Worm (Caenorhabditis elegans) whole organism, young adult: ENCODE measurements around the gene prk-1.

Experiments
- B0336.3 ChIP-seq: fragments of 200-800 bp; sonication (Bioruptor generic); IDR thresholded peaks from 2 replicates; pipeline ENCODE4 v1.3.6; 2022; ENCODE audit warnings: missing genetic modification characterization, missing compliant biosample characterization
- F23B12.7 ChIP-seq: sonication (generic microtip); optimal IDR thresholded peaks from 2 replicates; lab custom pipeline; 2017; ENCODE audit warnings: missing genetic modification characterization, mild to moderate bottlenecking, missing compliant biosample characterization, antibody characterized with exemption, moderate library complexity; ENCODE audit not compliant: insufficient read depth
- F37B4.10 ChIP-seq: fragments of 200-800 bp; sonication (Bioruptor generic); IDR thresholded peaks from 2 replicates; pipeline ENCODE4 v1.3.6; 2022; ENCODE audit warnings: missing genetic modification characterization, missing compliant biosample characterization
- F39B2.1 ChIP-seq: fragments of 200-800 bp; sonication (Bioruptor generic); IDR thresholded peaks from 2 replicates; pipeline ENCODE4 v1.3.6; 2022; ENCODE audit warnings: missing genetic modification reagents, missing genetic modification characterization, missing compliant biosample characterization
- F49E8.2 ChIP-seq: sonication (generic microtip); optimal IDR thresholded peaks from 3 replicates; lab custom pipeline; 2017; ENCODE audit warnings: missing genetic modification characterization, mild to moderate bottlenecking, missing compliant biosample characterization, antibody characterized with exemption, moderate library complexity; ENCODE audit not compliant: insufficient read depth
- F55B11.4 ChIP-seq: sonication (generic microtip); optimal IDR thresholded peaks from 2 replicates; lab custom pipeline; 2016; ENCODE audit warnings: missing compliant biosample characterization, missing genetic modification characterization, borderline replicate concordance; ENCODE audit not compliant: insufficient read depth
- T26A5.8 ChIP-seq: sonication (generic microtip); optimal IDR thresholded peaks from 2 replicates; lab custom pipeline; 2016; ENCODE audit warnings: missing genetic modification characterization, missing compliant biosample characterization
- Y53F4B.3 ChIP-seq: fragments of 200-800 bp; sonication (Bioruptor generic); IDR thresholded peaks from 2 replicates; pipeline ENCODE4 v1.3.6; 2022; ENCODE audit warnings: missing genetic modification reagents, missing genetic modification characterization, missing compliant biosample characterization
- ama-1 ChIP-seq, 3 experiments: fragments of 150-350 bp in 1 of 3; sonication (generic microtip) in 2 of 3; optimal IDR thresholded peaks; 2 replicates each; lab custom pipeline; 2014 to 2018; ENCODE audit warnings: missing biosample characterization in 2 of 3, missing genetic modification characterization in 2 of 3, missing genetic modification reagents in 2 of 3
- bed-1 ChIP-seq: fragments of 200-800 bp; sonication (Bioruptor generic); IDR thresholded peaks from 2 replicates; pipeline ENCODE4 v1.3.6; 2022; ENCODE audit warnings: missing genetic modification reagents, missing genetic modification characterization, missing compliant biosample characterization
- ccch-3 ChIP-seq: fragments of 200-800 bp; sonication (Bioruptor generic); optimal IDR thresholded peaks from 2 replicates; lab custom pipeline; 2018; ENCODE audit warnings: mild to moderate bottlenecking, missing genetic modification characterization, missing compliant biosample characterization
- cebp-1 ChIP-seq, 2 experiments: fragments of 200-800 bp in 1 of 2; sonication (Bioruptor generic) in 1 of 2; sonication (generic microtip) in 1 of 2; IDR thresholded peaks in 1 of 2; optimal IDR thresholded peaks in 1 of 2; 2 replicates each; pipeline versions ENCODE4 v1.3.6 to Lab custom; 2017 to 2022; ENCODE audit warnings: missing compliant biosample characterization in 2 of 2, missing genetic modification characterization in 2 of 2, mild to moderate bottlenecking in 1 of 2, missing genetic modification reagents in 1 of 2, moderate library complexity in 1 of 2
- ceh-100 ChIP-seq: fragments of 200-800 bp; sonication (Bioruptor generic); IDR thresholded peaks from 2 replicates; pipeline ENCODE4 v1.3.6; 2022; ENCODE audit warnings: missing genetic modification reagents, missing genetic modification characterization, missing compliant biosample characterization
- ceh-40 ChIP-seq: fragments of 200-800 bp; sonication (Bioruptor generic); IDR thresholded peaks from 2 replicates; pipeline ENCODE4 v1.3.6; 2022; ENCODE audit warnings: missing genetic modification characterization, missing compliant biosample characterization
- ceh-91 ChIP-seq: fragments of 200-800 bp; sonication (Bioruptor generic); IDR thresholded peaks from 2 replicates; pipeline ENCODE4 v1.3.6; 2022; ENCODE audit warnings: missing genetic modification reagents, missing genetic modification characterization, missing compliant biosample characterization
- chd-7 ChIP-seq: sonication (generic microtip); optimal IDR thresholded peaks from 2 replicates; lab custom pipeline; 2016; ENCODE audit warnings: mild to moderate bottlenecking, missing genetic modification characterization, moderate library complexity, missing compliant biosample characterization
- dpl-1 ChIP-seq: fragments of 150-350 bp; optimal IDR thresholded peaks from 2 replicates; lab custom pipeline; 2014; ENCODE audit warnings: missing biosample characterization, missing genetic modification reagents, missing genetic modification characterization
- efl-1 ChIP-seq: fragments of 150-350 bp; optimal IDR thresholded peaks from 2 replicates; lab custom pipeline; 2014; ENCODE audit warnings: missing biosample characterization, missing genetic modification reagents, missing genetic modification characterization
- egl-18 ChIP-seq: fragments of 200-800 bp; sonication (Bioruptor generic); IDR thresholded peaks from 2 replicates; pipeline ENCODE4 v1.3.6; 2022; ENCODE audit warnings: missing genetic modification reagents, missing genetic modification characterization, missing compliant biosample characterization
- ekl-4 ChIP-seq: fragments of 200-800 bp; sonication (Bioruptor generic); IDR thresholded peaks from 2 replicates; pipeline ENCODE4 v1.3.6; 2022; ENCODE audit warnings: missing genetic modification reagents, missing genetic modification characterization, missing compliant biosample characterization
- hlh-12 ChIP-seq: sonication (generic microtip); optimal IDR thresholded peaks from 2 replicates; lab custom pipeline; 2016; ENCODE audit warnings: missing genetic modification characterization, missing compliant biosample characterization
- hmg-1.2 ChIP-seq: fragments of 200-800 bp; sonication (Bioruptor generic); IDR thresholded peaks from 2 replicates; pipeline ENCODE4 v1.3.6; 2022; ENCODE audit warnings: missing genetic modification reagents, missing genetic modification characterization, missing compliant biosample characterization
- hmg-20 ChIP-seq: fragments of 200-800 bp; sonication (Bioruptor generic); IDR thresholded peaks from 2 replicates; pipeline ENCODE4 v1.3.6; 2022; ENCODE audit warnings: missing genetic modification reagents, missing genetic modification characterization, missing compliant biosample characterization
- let-607 ChIP-seq, 2 experiments: fragments of 200-800 bp in 1 of 2; sonication (Bioruptor generic) in 1 of 2; sonication (generic microtip) in 1 of 2; optimal IDR thresholded peaks; 2 replicates each; lab custom pipeline; 2016 to 2018; ENCODE audit warnings: mild to moderate bottlenecking in 2 of 2, missing compliant biosample characterization in 2 of 2, missing genetic modification characterization in 2 of 2, moderate library complexity in 2 of 2, missing genotype in 1 of 2
- lin-35 ChIP-seq, 3 experiments: fragments of 150-350 bp in 2 of 3; sonication (generic microtip) in 1 of 3; optimal IDR thresholded peaks; 2 replicates each; lab custom pipeline; 2014 to 2018; ENCODE audit warnings: missing biosample characterization in 3 of 3, missing genetic modification characterization in 3 of 3, missing genetic modification reagents in 3 of 3
- lin-40 ChIP-seq: sonication (generic microtip); optimal IDR thresholded peaks from 2 replicates; lab custom pipeline; 2016; ENCODE audit warnings: missing genetic modification characterization, mild to moderate bottlenecking, missing compliant biosample characterization, missing genotype, missing genetic modification reagents
- lin-54 ChIP-seq: fragments of 200-800 bp; sonication (Bioruptor generic); optimal IDR thresholded peaks from 2 replicates; lab custom pipeline; 2018; ENCODE audit warnings: mild to moderate bottlenecking, missing genetic modification characterization, missing compliant biosample characterization
- lsl-1 ChIP-seq: fragments of 200-800 bp; sonication (Bioruptor generic); optimal IDR thresholded peaks from 2 replicates; lab custom pipeline; 2018; ENCODE audit warnings: mild to moderate bottlenecking, missing genetic modification characterization, moderate library complexity, missing compliant biosample characterization
- madf-6 ChIP-seq: fragments of 200-800 bp; sonication (Bioruptor generic); IDR thresholded peaks from 2 replicates; pipeline ENCODE4 v1.3.6; 2022; ENCODE audit warnings: missing genetic modification reagents, missing genetic modification characterization, missing compliant biosample characterization
- mcd-1 ChIP-seq: fragments of 200-800 bp; sonication (Bioruptor generic); IDR thresholded peaks from 2 replicates; pipeline ENCODE4 v1.3.6; 2022; ENCODE audit warnings: missing genetic modification reagents, missing genetic modification characterization, missing compliant biosample characterization
- mes-4 ChIP-seq: sonication (generic microtip); optimal IDR thresholded peaks from 2 replicates; lab custom pipeline; 2016; ENCODE audit warnings: missing genotype, missing genetic modification characterization, missing compliant biosample characterization
- nhr-120 ChIP-seq: fragments of 200-800 bp; sonication (Bioruptor generic); IDR thresholded peaks from 2 replicates; pipeline ENCODE4 v1.3.6; 2022; ENCODE audit warnings: missing genetic modification characterization, missing compliant biosample characterization
- nhr-179 ChIP-seq: sonication (generic microtip); optimal IDR thresholded peaks from 2 replicates; lab custom pipeline; 2016; ENCODE audit warnings: mild to moderate bottlenecking, missing genetic modification characterization, missing compliant biosample characterization
- nhr-27 ChIP-seq: fragments of 200-800 bp; sonication (Bioruptor generic); optimal IDR thresholded peaks from 2 replicates; lab custom pipeline; 2018; ENCODE audit warnings: mild to moderate bottlenecking, missing genetic modification characterization, moderate library complexity, missing compliant biosample characterization
- nhr-90 ChIP-seq: sonication (generic microtip); optimal IDR thresholded peaks from 2 replicates; lab custom pipeline; 2016; ENCODE audit warnings: missing genotype, mild to moderate bottlenecking, missing genetic modification characterization, missing compliant biosample characterization
- rec-8 ChIP-seq, 2 experiments: sonication (generic microtip); optimal IDR thresholded peaks; 2 replicates each; lab custom pipeline; 2016; ENCODE audit warnings: mild to moderate bottlenecking in 2 of 2, missing genetic modification characterization in 2 of 2, missing genetic modification reagents in 2 of 2, missing genotype in 2 of 2, missing biosample characterization in 1 of 2, missing compliant biosample characterization in 1 of 2, moderate library complexity in 1 of 2
- repo-1 ChIP-seq: sonication (generic microtip); optimal IDR thresholded peaks from 2 replicates; lab custom pipeline; 2017; ENCODE audit warnings: mild to moderate bottlenecking, missing genetic modification characterization, missing compliant biosample characterization
- snpc-3.4 ChIP-seq: sonication (generic microtip); optimal IDR thresholded peaks from 2 replicates; lab custom pipeline; 2017; ENCODE audit warnings: missing genetic modification characterization, mild to moderate bottlenecking, missing compliant biosample characterization, antibody characterized with exemption, moderate library complexity, missing genotype, missing genetic modification reagents
- snpc-4 ChIP-seq, 5 experiments: fragments of 150-350 bp in 1 of 5; sonication (generic microtip) in 4 of 5; optimal IDR thresholded peaks; 2 replicates each; lab custom pipeline; 2014 to 2018; ENCODE audit warnings: missing genetic modification characterization in 5 of 5, missing biosample characterization in 3 of 5, antibody characterized with exemption in 2 of 5, mild to moderate bottlenecking in 2 of 5, missing compliant biosample characterization in 2 of 5, missing genotype in 2 of 5, moderate library complexity in 2 of 5, missing genetic modification reagents in 1 of 5
- sptf-2 ChIP-seq: fragments of 200-800 bp; sonication (Bioruptor generic); optimal IDR thresholded peaks from 2 replicates; lab custom pipeline; 2018; ENCODE audit warnings: mild to moderate bottlenecking, missing genetic modification characterization, missing compliant biosample characterization
- tbp1 ChIP-seq: fragments of 200-800 bp; sonication (Bioruptor generic); optimal IDR thresholded peaks from 2 replicates; lab custom pipeline; 2018; ENCODE audit warnings: mild to moderate bottlenecking, missing genetic modification characterization, missing compliant biosample characterization
- tbx-9 ChIP-seq: sonication (generic microtip); optimal IDR thresholded peaks from 2 replicates; lab custom pipeline; 2016; ENCODE audit warnings: borderline replicate concordance, missing genetic modification characterization, inconsistent platforms, missing compliant biosample characterization
- tlf-1 ChIP-seq: fragments of 200-800 bp; sonication (Bioruptor generic); optimal IDR thresholded peaks from 2 replicates; lab custom pipeline; 2018; ENCODE audit warnings: mild to moderate bottlenecking, missing genetic modification characterization, missing compliant biosample characterization
- zim-3 ChIP-seq: sonication (generic microtip); optimal IDR thresholded peaks from 2 replicates; lab custom pipeline; 2017; ENCODE audit warnings: mild to moderate bottlenecking, missing genetic modification characterization, moderate library complexity, missing compliant biosample characterization
- ztf-22 ChIP-seq: fragments of 200-800 bp; sonication (Bioruptor generic); optimal IDR thresholded peaks from 2 replicates; lab custom pipeline; 2018; ENCODE audit warnings: mild to moderate bottlenecking, missing genetic modification characterization, moderate library complexity, missing compliant biosample characterization

prk-1 gene

DNA sequence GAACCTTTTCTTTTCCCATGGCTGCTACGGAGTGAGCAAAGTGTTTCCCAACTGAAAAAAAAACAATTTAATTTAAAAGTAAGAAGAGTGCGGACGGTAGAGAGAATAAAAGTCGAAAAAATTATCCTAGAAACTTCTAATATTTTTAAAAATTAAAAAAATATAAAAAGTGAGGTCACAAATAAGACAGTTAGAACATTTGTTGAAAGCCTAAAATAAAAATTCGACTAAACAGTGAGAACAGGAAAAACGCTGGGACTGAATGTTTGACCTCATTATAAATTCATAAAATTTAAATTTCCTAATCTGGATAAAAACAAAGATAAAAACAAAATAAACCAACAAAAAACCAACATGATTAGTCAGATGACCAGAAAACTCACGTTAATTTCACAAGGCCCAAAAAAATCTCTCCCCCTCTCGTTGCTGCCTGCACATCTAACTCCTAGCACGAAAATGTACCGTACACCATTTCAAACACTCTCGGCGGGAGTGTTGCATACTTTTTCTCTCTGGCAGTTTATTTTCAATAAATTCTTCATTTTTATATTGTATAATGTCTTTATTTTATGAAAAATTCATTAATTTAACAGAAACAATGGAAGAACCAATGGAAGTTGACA lies 18.2 kb upstream of the prk-1 start, which contains the start of the genes eef-1A.1 and rfc-4 (continued):
- TF ChIP-seq cebp-1 (GFP tag; IDR thresholded peaks at IDR 0.05; lab: Robert Waterston, UW) (peak; percentile 88), cebp-1 (tag; optimal IDR thresholded peaks at IDR 0.05; lab: Kevin White, UChicago) (peak; percentile 95), efl-1 (GFP tag; lab: Kevin White, UChicago) (peak; percentile 89), lin-40 (tag; lab: Kevin White, UChicago) (peak; percentile 89), tbx-9 (tag; lab: Kevin White, UChicago) (no peak), chd-7 (peak; percentile 75), ama-1 (optimal IDR thresholded peaks at IDR 0.05; lab: Kevin White, UChicago) (peak; percentile 61), ama-1 (GFP tag; optimal IDR thresholded peaks at IDR 0.05; lab: Kevin White, UChicago) (no peak), snpc-3.4 (tag; lab: Kevin White, UChicago) (peak; percentile 92), F49E8.2 (tag; lab: Kevin White, UChicago) (peak; percentile 89), ceh-40 (no peak), ceh-91 (GFP tag; lab: Robert Waterston, UW) (peak; percentile 77), tbp1 (GFP tag; lab: Kevin White, UChicago) (peak; percentile 75), lin-35 (GFP tag; optimal IDR thresholded peaks at IDR 0.05; lab: Kevin White, UChicago) (peak; percentile 64 to 95 (median 73)), nhr-120 (GFP tag; lab: Robert Waterston, UW) (no peak), lsl-1 (GFP tag; lab: Kevin White, UChicago) (peak; percentile 90), F23B12.7 (tag; lab: Kevin White, UChicago) (peak; percentile 97), F37B4.10 (no peak), zim-3 (no peak), ceh-100 (peak; percentile 76), ekl-4 (peak; percentile 93), Y53F4B.3 (GFP tag; lab: Robert Waterston, UW) (no peak), let-607 (tag; optimal IDR thresholded peaks at IDR 0.05; lab: Kevin White, UChicago) (peak; percentile 66 to 84), bed-1 (GFP tag; lab: Robert Waterston, UW) (no peak), rec-8 (tag; optimal IDR thresholded peaks at IDR 0.05; lab: Kevin White, UChicago) (no peak), T26A5.8 (tag; lab: Kevin White, UChicago) (no peak), dpl-1 (GFP tag; lab: Kevin White, UChicago) (peak; percentile 82), nhr-90 (tag; lab: Kevin White, UChicago) (peak; percentile 18), lin-54 (GFP tag; lab: Kevin White, UChicago) (peak; percentile 98), mes-4 (tag; lab: Kevin White, UChicago) (no peak), F39B2.1 (GFP tag; lab: Robert Waterston, UW) (peak; percentile 49; the same call in 1 of the 2 replicates), nhr-27 (tag; lab: Kevin White, UChicago) (no peak), madf-6 (peak; percentile 91), repo-1 (tag; lab: Kevin White, UChicago) (peak; percentile 48), tlf-1 (GFP tag; lab: Kevin White, UChicago) (peak; percentile 94), nhr-179 (no peak), hmg-20 (GFP tag; lab: Robert Waterston, UW) (no peak), ztf-22 (no peak), sptf-2 (GFP tag; lab: Kevin White, UChicago) (no peak), B0336.3 (GFP tag; lab: Robert Waterston, UW) (peak; percentile 79), mcd-1 (GFP tag; lab: Robert Waterston, UW) (peak; percentile 91), ccch-3 (no peak), egl-18 (no peak), F55B11.4 (tag; lab: Kevin White, UChicago) (no peak), hlh-12 (tag; lab: Kevin White, UChicago) (no peak), snpc-4 (GFP tag; optimal IDR thresholded peaks at IDR 0.05; lab: Kevin White, UChicago) (peak; percentile 9), snpc-4 (tag; optimal IDR thresholded peaks at IDR 0.05; lab: Kevin White, UChicago) (peak; percentile 73 to 87 (median 80)), hmg-1.2 (GFP tag; lab: Robert Waterston, UW) (peak; percentile 76)
